Fruit fly (Drosophila melanogaster) whole organism, pupa: Measurements from ENCODE around the gene nmo.

ENCODE experiments used
- CG13204 ChIP-seq: fragments of 200-800 bp; sonication (Bioruptor generic); optimal IDR thresholded peaks from 2 replicates; lab custom pipeline; 2018; ENCODE audit warnings: missing biosample characterization, mild to moderate bottlenecking, missing genetic modification characterization, moderate library complexity
- CG17806 ChIP-seq: fragments of 200-800 bp; sonication (Bioruptor generic); optimal IDR thresholded peaks from 2 replicates; lab custom pipeline; 2018; ENCODE audit warnings: missing biosample characterization, mild to moderate bottlenecking, missing genetic modification characterization, moderate library complexity
- CG8159 ChIP-seq: fragments of 200-800 bp; sonication (Bioruptor generic); optimal IDR thresholded peaks from 3 replicates; lab custom pipeline; 2018; ENCODE audit warnings: missing biosample characterization, mild to moderate bottlenecking, missing genetic modification characterization, moderate library complexity
- CG8301 ChIP-seq: fragments of 200-800 bp; sonication (Bioruptor generic); optimal IDR thresholded peaks from 2 replicates; lab custom pipeline; 2018; ENCODE audit warnings: missing biosample characterization, mild to moderate bottlenecking, missing genetic modification characterization
- EcR ChIP-seq: fragments of 200-800 bp; sonication (Bioruptor generic); optimal IDR thresholded peaks from 3 replicates; lab custom pipeline; 2019; ENCODE audit warnings: missing biosample characterization, missing genetic modification characterization, mild to moderate bottlenecking, moderate library complexity, missing genetic modification reagents
- Pif1A ChIP-seq: fragments of 200-800 bp; sonication (Bioruptor generic); optimal IDR thresholded peaks from 3 replicates; lab custom pipeline; 2016; ENCODE audit warnings: missing biosample characterization, missing genetic modification characterization

dm6 chr3L:8069167-8069566, 90.3 kb downstream of the nmo start, which contains the start of gene CG42590:
- TF ChIP-seq CG13204 (GFP tag; lab: Kevin White, UChicago) (no peak), EcR (GFP tag; lab: Kevin White, UChicago) (no peak), Pif1A (no peak), CG8159 (tag; lab: Kevin White, UChicago) (no peak), CG8301 (tag; lab: Kevin White, UChicago) (no peak), CG17806 (tag; lab: Kevin White, UChicago) (no peak)
